Fruit fly (Drosophila melanogaster) whole organism: ENCODE data around the gene CG43288.

ENCODE experiments used
- CG8478 ChIP-seq: fragments of >200 bp; optimal IDR thresholded peaks from 2 replicates; lab custom pipeline; 2018; ENCODE audit warnings: inconsistent platforms
- Dll ChIP-seq: fragments of >200 bp; optimal IDR thresholded peaks from 2 replicates; lab custom pipeline; 2017
- EcR ChIP-seq, 2 experiments: fragments of >200 bp; optimal IDR thresholded peaks; 2 replicates each; lab custom pipeline; 2017; ENCODE audit warnings: missing biosample characterization in 2 of 2, missing genetic modification characterization in 2 of 2, missing genetic modification reagents in 2 of 2
- pan ChIP-seq: fragments of >200 bp; optimal IDR thresholded peaks from 2 replicates; lab custom pipeline; 2017
- psq ChIP-seq: fragments of >200 bp; optimal IDR thresholded peaks from 2 replicates; lab custom pipeline; 2017
- usp ChIP-seq: fragments of >200 bp; optimal IDR thresholded peaks from 2 replicates; lab custom pipeline; 2017; ENCODE audit warnings: missing biosample characterization, missing genetic modification characterization, mixed read lengths

The CG43288 gene

DNA sequence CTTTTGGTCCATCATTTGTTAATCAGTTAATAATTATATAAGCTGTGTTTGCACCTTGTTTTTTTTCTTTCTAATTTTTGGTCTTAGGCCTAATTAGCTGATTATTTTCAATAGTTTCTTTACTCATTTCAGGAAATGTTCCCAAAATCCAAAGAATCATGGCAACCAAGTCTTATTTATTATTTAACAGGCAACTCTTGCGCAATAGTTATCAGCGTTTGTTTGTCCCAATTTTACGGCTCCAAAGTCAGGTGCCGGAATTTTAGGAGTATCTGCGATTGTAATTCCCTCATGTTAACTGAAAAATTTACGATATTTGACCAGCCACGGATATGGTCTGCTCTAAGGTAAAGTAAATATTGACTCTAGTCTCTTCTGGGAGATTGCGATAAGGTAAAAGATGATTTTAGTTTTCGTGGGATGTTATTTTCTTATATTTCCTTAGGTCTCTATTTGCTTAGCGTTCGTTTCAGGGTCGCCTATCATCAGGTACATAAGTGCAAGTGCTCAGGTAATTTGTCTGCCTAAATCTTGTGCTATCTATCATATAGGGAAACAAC is 10.5 kb upstream of the CG43288 start:
- TF ChIP-seq EcR (GFP tag; optimal IDR thresholded peaks at IDR 0.05; lab: Kevin White, UChicago), result no peak
- TF ChIP-seq pan, result no peak
- no peak for TF ChIP-seq psq (lab: Kevin White, UChicago)
- no peak for TF ChIP-seq usp (GFP tag; lab: Kevin White, UChicago)
- TF ChIP-seq Dll (lab: Kevin White, UChicago), result no peak

DNA sequence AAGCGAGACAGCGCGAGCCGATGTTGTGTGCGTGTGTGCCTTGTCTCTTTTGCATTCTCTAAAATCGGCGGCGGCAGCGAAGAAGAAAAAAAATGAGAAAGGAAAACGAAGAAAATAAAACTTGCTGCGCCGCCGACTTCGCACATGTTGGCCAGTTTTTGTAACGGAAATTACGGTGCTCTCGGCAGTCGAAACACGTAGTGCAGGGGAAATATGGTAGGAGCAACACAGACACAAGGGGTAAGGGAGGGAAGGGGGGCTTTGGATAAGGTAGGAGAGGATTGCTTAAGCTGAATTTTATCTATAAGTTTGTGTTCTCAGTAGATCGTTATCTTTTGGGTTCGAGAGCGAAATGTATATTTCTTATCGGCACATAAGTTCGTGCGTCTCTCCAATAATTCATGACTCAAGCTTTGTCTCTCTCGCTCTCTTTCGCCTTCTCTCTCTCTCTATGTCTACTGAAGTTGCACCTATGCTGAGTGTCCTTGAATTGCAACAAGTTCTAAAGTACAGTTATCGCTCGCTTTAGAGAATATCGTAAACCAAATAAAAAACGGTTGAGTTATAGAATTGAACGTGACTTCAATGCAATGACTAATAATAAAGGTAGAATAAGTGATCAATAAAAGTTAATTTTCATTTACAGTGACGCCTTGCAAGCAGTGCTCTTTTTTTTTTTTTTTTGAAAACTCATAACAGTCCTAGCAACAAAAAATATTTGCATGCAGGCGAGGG is 8.9 kb upstream of the CG43288 start:
- TF ChIP-seq pan (no peak), Dll (lab: Kevin White, UChicago) (no peak), EcR (GFP tag; optimal IDR thresholded peaks at IDR 0.05; lab: Kevin White, UChicago) (no peak), usp (GFP tag; lab: Kevin White, UChicago) (no peak), psq (lab: Kevin White, UChicago) (no peak), CG8478 (no peak)

DNA sequence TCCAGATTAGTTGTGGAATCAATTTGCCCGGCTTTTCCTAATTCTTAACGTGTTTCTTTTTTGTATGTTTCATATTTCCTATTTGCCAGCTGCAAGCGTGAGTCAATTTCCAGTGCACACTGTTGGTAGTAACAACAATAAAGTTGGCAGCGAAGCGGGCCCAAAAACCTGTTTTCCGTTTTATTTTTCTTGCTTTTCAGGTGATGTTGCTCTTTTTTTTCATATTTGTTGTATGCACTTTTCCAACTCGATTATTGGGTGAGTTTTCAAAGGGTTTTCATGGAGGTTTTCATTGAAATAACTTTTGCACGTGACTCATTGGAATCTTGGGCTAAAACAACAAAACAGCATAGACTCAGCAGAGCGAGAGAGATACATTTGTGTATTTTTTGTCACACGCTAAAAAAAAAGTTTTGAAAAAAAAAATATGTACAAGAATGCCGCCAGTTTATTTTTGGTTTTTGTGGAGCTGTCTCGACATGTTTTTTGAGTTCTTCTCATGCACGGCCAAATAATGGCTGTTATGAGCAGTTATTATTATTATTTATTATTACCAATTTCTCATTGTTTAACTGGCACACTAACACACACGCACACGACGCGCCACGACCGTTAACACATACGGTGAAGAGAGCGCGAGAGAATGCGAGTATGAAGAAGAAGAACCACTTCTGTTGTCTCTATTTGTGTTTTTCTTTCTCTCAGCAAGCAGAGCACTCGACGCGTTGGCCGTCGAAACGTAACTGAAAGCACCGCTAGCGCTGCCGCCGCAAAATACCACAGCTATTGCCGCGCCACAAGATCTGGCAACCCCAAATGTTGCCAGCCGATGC is 7.3 kb upstream of the CG43288 start, which contains the start of gene Fas2:
Fas2 (minus strand) TSS at position 748 of the 833 bp plus-strand sequence.
- no peak for TF ChIP-seq usp (GFP tag; lab: Kevin White, UChicago)
- TF ChIP-seq psq (lab: Kevin White, UChicago), result no peak
- TF ChIP-seq Dll (lab: Kevin White, UChicago), result no peak
- TF ChIP-seq CG8478, result no peak

dm6 chrX:4206764-4207163 is 6.1 kb upstream of the CG43288 start:
- TF ChIP-seq Dll (lab: Kevin White, UChicago) (no peak), usp (GFP tag; lab: Kevin White, UChicago) (no peak), pan (no peak), psq (lab: Kevin White, UChicago) (no peak), EcR (GFP tag; optimal IDR thresholded peaks at IDR 0.05; lab: Kevin White, UChicago) (no peak)

dm6 chrX:4214371-4214770 is 1.5 kb downstream of the CG43288 start:
- no peak for TF ChIP-seq pan
- no peak for TF ChIP-seq CG8478
- TF ChIP-seq Dll (lab: Kevin White, UChicago), result no peak
- no peak for TF ChIP-seq EcR (GFP tag; optimal IDR thresholded peaks at IDR 0.05; lab: Kevin White, UChicago)
- no peak for TF ChIP-seq usp (GFP tag; lab: Kevin White, UChicago)

- TF ChIP-seq Dll (lab: Kevin White, UChicago) (no peak), CG8478 (no peak), EcR (GFP tag; optimal IDR thresholded peaks at IDR 0.05; lab: Kevin White, UChicago) (no peak), psq (lab: Kevin White, UChicago) (no peak), usp (GFP tag; lab: Kevin White, UChicago) (no peak)
Measured at dm6 chrX:4217294-4217693, 4.5 kb downstream of the CG43288 start, which contains the start of gene CG15571. CG15571 (minus strand) TSS chrX:4217394.

dm6 chrX:4217870-4218269 is 5.0 kb downstream of the CG43288 start, which contains the start of gene CG15570:
CG15570 (plus strand) TSS chrX:4218170.
- no peak for TF ChIP-seq pan
- TF ChIP-seq CG8478, result no peak
- TF ChIP-seq EcR (GFP tag; optimal IDR thresholded peaks at IDR 0.05; lab: Kevin White, UChicago), result no peak
- no peak for TF ChIP-seq Dll (lab: Kevin White, UChicago)
- no peak for TF ChIP-seq psq (lab: Kevin White, UChicago)
- TF ChIP-seq usp (GFP tag; lab: Kevin White, UChicago), result no peak

- TF ChIP-seq EcR (GFP tag; optimal IDR thresholded peaks at IDR 0.05; lab: Kevin White, UChicago), result no peak
- TF ChIP-seq CG8478, result no peak
- TF ChIP-seq usp (GFP tag; lab: Kevin White, UChicago), result no peak
- no peak for TF ChIP-seq psq (lab: Kevin White, UChicago)
- no peak for TF ChIP-seq pan
- TF ChIP-seq Dll (lab: Kevin White, UChicago), result no peak
Measured at dm6 chrX:4225020-4225419, 12.2 kb downstream of the CG43288 start.

DNA sequence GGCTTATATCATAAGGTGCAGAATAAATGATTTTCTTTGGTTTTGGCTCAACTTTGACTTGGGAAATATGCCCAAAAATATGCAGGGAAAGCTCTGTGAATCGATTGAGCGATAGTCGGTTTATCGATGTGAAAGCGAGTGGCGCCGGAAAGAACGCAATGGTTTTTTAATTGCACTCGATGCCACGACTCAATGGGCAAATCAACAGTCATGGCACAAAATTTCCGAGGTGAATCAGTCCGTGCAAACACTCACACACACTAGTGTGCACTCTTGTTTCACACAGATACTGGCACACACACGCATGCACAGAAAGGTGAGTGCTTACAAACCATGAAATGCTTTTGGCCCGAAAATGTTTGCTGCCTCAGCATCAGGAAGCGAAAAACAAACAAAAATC is 27.3 kb downstream of the CG43288 start:
- TF ChIP-seq usp (GFP tag; lab: Kevin White, UChicago), result no peak
- TF ChIP-seq EcR (GFP tag; optimal IDR thresholded peaks at IDR 0.05; lab: Kevin White, UChicago), result no peak
- no peak for TF ChIP-seq CG8478
- no peak for TF ChIP-seq psq (lab: Kevin White, UChicago)
- TF ChIP-seq pan, result no peak
- TF ChIP-seq Dll (lab: Kevin White, UChicago), result no peak

DNA sequence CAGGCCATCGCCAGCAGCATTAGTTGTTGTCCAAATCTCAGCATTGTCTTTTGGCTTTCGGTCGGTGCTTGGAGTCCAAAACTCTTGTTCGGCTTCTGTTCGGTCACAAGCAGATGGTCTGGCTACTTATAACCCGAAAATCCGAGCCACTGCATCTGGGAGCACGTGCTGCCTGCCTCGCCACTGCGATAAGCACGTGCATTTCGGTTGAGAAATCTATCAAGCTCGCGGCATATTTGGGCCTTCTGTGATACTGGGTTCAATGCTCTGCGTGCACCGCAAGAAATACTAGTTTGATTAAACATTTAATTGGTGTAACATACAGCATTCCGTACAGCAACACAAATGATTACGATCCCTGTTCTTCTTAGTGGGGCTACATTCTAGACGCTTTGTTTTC is 29.9 kb downstream of the CG43288 start, which contains the start of gene Femcoat:
Femcoat (minus strand) TSS at position 101 of the 400 bp plus-strand sequence.
- TF ChIP-seq psq (lab: Kevin White, UChicago) (no peak), EcR (GFP tag; optimal IDR thresholded peaks at IDR 0.05; lab: Kevin White, UChicago) (no peak), pan (no peak), CG8478 (no peak), usp (GFP tag; lab: Kevin White, UChicago) (no peak), Dll (lab: Kevin White, UChicago) (no peak)

DNA sequence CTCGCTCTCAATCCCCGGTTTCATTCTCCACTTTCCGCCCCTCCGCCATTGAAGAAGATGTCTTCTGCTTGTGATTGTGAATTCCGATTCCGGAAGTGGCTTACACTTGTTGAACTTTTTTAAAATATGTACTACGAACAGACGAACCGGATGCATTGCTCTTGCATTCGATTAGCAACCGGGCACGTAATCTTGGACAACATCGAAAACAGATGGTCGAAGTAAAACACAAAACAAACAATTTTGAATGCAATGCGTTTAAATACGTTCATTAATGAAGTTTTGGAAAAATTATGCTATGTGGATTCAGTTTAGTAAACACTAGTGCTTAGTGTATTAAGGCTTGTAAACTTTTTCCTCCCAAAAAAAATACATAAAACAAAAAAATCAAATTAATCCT is 33.2 kb downstream of the CG43288 start, which contains the start of gene Muc4B:
Muc4B (minus strand) TSS at position 101 of the 400 bp plus-strand sequence.
- no peak for TF ChIP-seq psq (lab: Kevin White, UChicago)
- no peak for TF ChIP-seq EcR (GFP tag; optimal IDR thresholded peaks at IDR 0.05; lab: Kevin White, UChicago)
- TF ChIP-seq usp (GFP tag; lab: Kevin White, UChicago), result no peak
- no peak for TF ChIP-seq Dll (lab: Kevin White, UChicago)
- TF ChIP-seq pan, result no peak
- TF ChIP-seq CG8478, result no peak
